Worm (Caenorhabditis elegans) whole organism, L2 larva: ENCODE measurements around the gene R07C3.3.

ENCODE experiments used
- gmeb-1 ChIP-seq: fragments of 150-350 bp; optimal IDR thresholded peaks from 2 replicates; lab custom pipeline; 2014; ENCODE audit warnings: missing biosample characterization, missing genetic modification characterization
- lin-39 ChIP-seq: fragments of 150-350 bp; optimal IDR thresholded peaks from 2 replicates; lab custom pipeline; 2014; ENCODE audit warnings: missing biosample characterization, missing genetic modification reagents, missing genetic modification characterization
- lsy-2 ChIP-seq, 2 experiments: fragments of 150-350 bp in 1 of 2; sonication (generic microtip) in 1 of 2; optimal IDR thresholded peaks; 2 replicates each; lab custom pipeline; 2014 to 2017; ENCODE audit warnings: missing biosample characterization in 2 of 2, missing genetic modification characterization in 2 of 2
- nhr-77 ChIP-seq: fragments of 150-350 bp; optimal IDR thresholded peaks from 2 replicates; lab custom pipeline; 2014; ENCODE audit warnings: missing biosample characterization, missing genetic modification characterization

DNA sequence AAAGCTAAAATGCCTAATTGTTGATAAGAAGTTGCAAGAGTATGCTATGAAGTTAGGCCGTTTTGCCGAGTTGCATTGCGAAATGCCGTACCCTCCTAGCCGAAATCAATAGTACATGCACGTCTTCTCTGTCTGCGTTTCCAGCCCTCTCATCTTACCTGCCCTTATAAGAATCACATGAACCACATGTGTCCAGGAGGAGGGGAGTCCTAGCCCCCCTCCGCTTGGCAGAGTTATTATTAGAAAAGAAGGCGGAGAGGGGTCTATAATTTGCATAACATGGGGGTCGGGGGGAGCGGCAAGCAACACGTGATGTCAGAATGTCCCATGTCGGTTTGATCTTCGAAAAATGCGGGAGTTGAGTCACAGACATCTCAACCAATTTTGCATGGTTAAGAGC is 14.4 kb downstream of the R07C3.3 start:
- TF ChIP-seq lin-39 (no peak), nhr-77 (tag; lab: Kevin White, UChicago) (no peak), lsy-2 (tag; optimal IDR thresholded peaks at IDR 0.05; lab: Kevin White, UChicago) (no peak), gmeb-1 (tag; lab: Kevin White, UChicago) (no peak)
